Worm (Caenorhabditis elegans) whole organism, late embryonic: ENCODE results near the gene col-83.
A peak's percentile ranks its signal among the peaks of the same experiment; 100 is the strongest.

Experiments used
- C38D4.7 ChIP-seq: fragments of 200-800 bp; sonication (Bioruptor generic); optimal IDR thresholded peaks from 2 replicates; lab custom pipeline; 2018; ENCODE audit warnings: mild to moderate bottlenecking, missing genetic modification characterization, moderate library complexity, missing compliant biosample characterization
- T23F11.4 ChIP-seq: fragments of 200-800 bp; sonication (Bioruptor generic); optimal IDR thresholded peaks from 2 replicates; lab custom pipeline; 2018; ENCODE audit warnings: mild to moderate bottlenecking, missing genetic modification characterization, missing compliant biosample characterization
- ama-1 ChIP-seq: fragments of 150-350 bp; optimal IDR thresholded peaks from 2 replicates; lab custom pipeline; 2014
- ceh-14 ChIP-seq: sonication (generic microtip); optimal IDR thresholded peaks from 2 replicates; lab custom pipeline; 2016; ENCODE audit warnings: missing genotype, missing genetic modification characterization, missing compliant biosample characterization
- ceh-18 ChIP-seq: sonication (generic microtip); optimal IDR thresholded peaks from 2 replicates; lab custom pipeline; 2016; ENCODE audit warnings: missing genetic modification characterization, missing compliant biosample characterization
- ceh-2 ChIP-seq: sonication (generic microtip); optimal IDR thresholded peaks from 2 replicates; lab custom pipeline; 2016; ENCODE audit warnings: missing genotype, missing genetic modification characterization, missing compliant biosample characterization
- ceh-30 ChIP-seq: fragments of 150-350 bp; optimal IDR thresholded peaks from 2 replicates; lab custom pipeline; 2014; ENCODE audit warnings: missing biosample characterization, missing genetic modification characterization
- ceh-45 ChIP-seq: fragments of 200-800 bp; sonication (Bioruptor generic); IDR thresholded peaks from 2 replicates; pipeline ENCODE4 v1.3.6; 2022; ENCODE audit warnings: missing genetic modification reagents, missing genetic modification characterization, missing compliant biosample characterization
- ceh-48 ChIP-seq: sonication (generic microtip); optimal IDR thresholded peaks from 2 replicates; lab custom pipeline; 2016; ENCODE audit warnings: missing genetic modification characterization, inconsistent platforms, missing compliant biosample characterization
- ceh-6 ChIP-seq: fragments of 200-800 bp; sonication (Bioruptor generic); optimal IDR thresholded peaks from 2 replicates; lab custom pipeline; 2018; ENCODE audit warnings: mild to moderate bottlenecking, missing genetic modification characterization, missing compliant biosample characterization
- ceh-9 ChIP-seq: sonication (generic microtip); optimal IDR thresholded peaks from 2 replicates; lab custom pipeline; 2016; ENCODE audit warnings: mild to moderate bottlenecking, missing genetic modification characterization, inconsistent platforms, missing compliant biosample characterization
- dmd-4 ChIP-seq: sonication (generic microtip); optimal IDR thresholded peaks from 2 replicates; lab custom pipeline; 2016; ENCODE audit warnings: borderline replicate concordance, missing genetic modification characterization, missing compliant biosample characterization
- eyg-1 ChIP-seq: sonication (generic microtip); optimal IDR thresholded peaks from 2 replicates; lab custom pipeline; 2016; ENCODE audit warnings: missing genotype, missing genetic modification characterization, missing compliant biosample characterization
- fkh-6 ChIP-seq: sonication (generic microtip); optimal IDR thresholded peaks from 2 replicates; lab custom pipeline; 2016; ENCODE audit warnings: missing genetic modification characterization, missing compliant biosample characterization
- hlh-13 ChIP-seq: fragments of 200-800 bp; sonication (Bioruptor generic); optimal IDR thresholded peaks from 2 replicates; lab custom pipeline; 2018; ENCODE audit warnings: mild to moderate bottlenecking, missing genetic modification characterization, missing compliant biosample characterization
- hlh-30 ChIP-seq: sonication (generic microtip); optimal IDR thresholded peaks from 2 replicates; lab custom pipeline; 2017; ENCODE audit warnings: antibody characterized with exemption, missing genetic modification characterization, missing compliant biosample characterization; ENCODE audit not compliant: insufficient read depth
- hlh-6 ChIP-seq: sonication (generic microtip); optimal IDR thresholded peaks from 2 replicates; lab custom pipeline; 2016; ENCODE audit warnings: missing genotype, missing genetic modification characterization, missing compliant biosample characterization
- hlh-8 ChIP-seq: sonication (generic microtip); optimal IDR thresholded peaks from 2 replicates; lab custom pipeline; 2016; ENCODE audit warnings: missing genotype, missing genetic modification characterization, missing compliant biosample characterization
- lin-11 ChIP-seq: fragments of 200-800 bp; sonication (Bioruptor generic); optimal IDR thresholded peaks from 2 replicates; lab custom pipeline; 2018; ENCODE audit warnings: mild to moderate bottlenecking, missing genetic modification characterization, missing compliant biosample characterization
- mec-3 ChIP-seq: sonication (generic microtip); optimal IDR thresholded peaks from 2 replicates; lab custom pipeline; 2016; ENCODE audit warnings: borderline replicate concordance, missing genetic modification characterization, missing compliant biosample characterization
- nfya-1 ChIP-seq: sonication (generic microtip); optimal IDR thresholded peaks from 2 replicates; lab custom pipeline; 2017; ENCODE audit warnings: missing genetic modification characterization, mild to moderate bottlenecking, missing compliant biosample characterization, antibody characterized with exemption, moderate library complexity
- npax-4 ChIP-seq: sonication (generic microtip); optimal IDR thresholded peaks from 2 replicates; lab custom pipeline; 2016; ENCODE audit warnings: missing genetic modification characterization, missing compliant biosample characterization
- odd-2 ChIP-seq: sonication (generic microtip); optimal IDR thresholded peaks from 2 replicates; lab custom pipeline; 2017; ENCODE audit warnings: antibody characterized with exemption, mild to moderate bottlenecking, missing genetic modification characterization, missing compliant biosample characterization
- pat-9 ChIP-seq: fragments of 200-800 bp; sonication (Bioruptor generic); optimal IDR thresholded peaks from 2 replicates; lab custom pipeline; 2018; ENCODE audit warnings: mild to moderate bottlenecking, missing genetic modification characterization, moderate library complexity, missing compliant biosample characterization
- pax-1 ChIP-seq: fragments of 150-350 bp; optimal IDR thresholded peaks from 2 replicates; lab custom pipeline; 2014; ENCODE audit warnings: missing biosample characterization, missing genetic modification characterization
- pha-2 ChIP-seq: sonication (generic microtip); optimal IDR thresholded peaks from 2 replicates; lab custom pipeline; 2017; ENCODE audit warnings: mild to moderate bottlenecking, missing genetic modification characterization, missing compliant biosample characterization
- pha-4 ChIP-seq: fragments of 150-350 bp; optimal IDR thresholded peaks from 2 replicates; lab custom pipeline; 2018; ENCODE audit warnings: missing biosample characterization, missing genetic modification reagents, missing genetic modification characterization
- pqm-1 ChIP-seq: sonication (generic microtip); optimal IDR thresholded peaks from 2 replicates; lab custom pipeline; 2016; ENCODE audit warnings: missing genetic modification characterization, missing compliant biosample characterization
- pros-1 ChIP-seq: fragments of 150-350 bp; optimal IDR thresholded peaks from 2 replicates; lab custom pipeline; 2014; ENCODE audit warnings: missing biosample characterization, missing genetic modification reagents, missing genetic modification characterization
- sox-4 ChIP-seq: sonication (generic microtip); optimal IDR thresholded peaks from 2 replicates; lab custom pipeline; 2017; ENCODE audit warnings: mild to moderate bottlenecking, missing genetic modification characterization, inconsistent platforms, missing compliant biosample characterization
- tbx-7 ChIP-seq: sonication (generic microtip); optimal IDR thresholded peaks from 2 replicates; lab custom pipeline; 2016; ENCODE audit warnings: missing genotype, missing genetic modification characterization, missing compliant biosample characterization
- ttx-3 ChIP-seq: sonication (generic microtip); optimal IDR thresholded peaks from 2 replicates; lab custom pipeline; 2016; ENCODE audit warnings: missing genetic modification reagents, missing genetic modification characterization, missing compliant biosample characterization
- unc-42 ChIP-seq: sonication (generic microtip); optimal IDR thresholded peaks from 2 replicates; lab custom pipeline; 2016; ENCODE audit warnings: missing genotype, missing genetic modification characterization, missing compliant biosample characterization
- unc-55 ChIP-seq: sonication (generic microtip); optimal IDR thresholded peaks from 2 replicates; lab custom pipeline; 2017; ENCODE audit warnings: missing biosample characterization, missing genetic modification reagents, missing genetic modification characterization
- unc-86 ChIP-seq: sonication (generic microtip); optimal IDR thresholded peaks from 2 replicates; lab custom pipeline; 2016; ENCODE audit warnings: missing genetic modification characterization, missing compliant biosample characterization
- zip-5 ChIP-seq: sonication (generic microtip); optimal IDR thresholded peaks from 2 replicates; lab custom pipeline; 2016; ENCODE audit warnings: missing genetic modification characterization, missing compliant biosample characterization
- ztf-16 ChIP-seq: sonication (generic microtip); optimal IDR thresholded peaks from 2 replicates; lab custom pipeline; 2017; ENCODE audit warnings: missing genetic modification characterization, missing compliant biosample characterization

col-83 gene

ce11 chrII:11057256-11057655 lies 11.5 kb upstream of the col-83 start:
- TF ChIP-seq pat-9 (tag; lab: Kevin White, UChicago) = no peak
- TF ChIP-seq unc-86 (tag; lab: Kevin White, UChicago) = no peak
- TF ChIP-seq hlh-30 = no peak
- no peak for TF ChIP-seq ceh-45 (GFP tag; lab: Robert Waterston, UW)

ce11 chrII:11055223-11055622 lies 9.5 kb upstream of the col-83 start, which contains the start of gene F45E10.2:
F45E10.2 (minus strand) TSS chrII:11055323.
- TF ChIP-seq ceh-6 = no peak
- no peak for TF ChIP-seq ceh-48 (tag; lab: Kevin White, UChicago)
- no peak for TF ChIP-seq pha-2
- TF ChIP-seq ceh-18 (tag; lab: Kevin White, UChicago) = no peak
- TF ChIP-seq ztf-16 = no peak
- TF ChIP-seq T23F11.4 = no peak
- TF ChIP-seq npax-4 (tag; lab: Kevin White, UChicago) = no peak
- no peak for TF ChIP-seq nfya-1 (tag; lab: Kevin White, UChicago)
- no peak for TF ChIP-seq C38D4.7 (GFP tag; lab: Kevin White, UChicago)
- no peak for TF ChIP-seq ceh-30
- TF ChIP-seq hlh-6 = no peak
- TF ChIP-seq pros-1 (tag; lab: Kevin White, UChicago) = no peak
- no peak for TF ChIP-seq pat-9 (tag; lab: Kevin White, UChicago)
- TF ChIP-seq ama-1 (lab: Kevin White, UChicago) = no peak
- TF ChIP-seq ceh-9 (tag; lab: Kevin White, UChicago) = no peak
- no peak for TF ChIP-seq hlh-13 (GFP tag; lab: Kevin White, UChicago)

ce11 chrII:11052526-11052925 lies 6.8 kb upstream of the col-83 start:
- TF ChIP-seq lin-11 (no peak), fkh-6 (tag; lab: Kevin White, UChicago) (no peak), sox-4 (tag; lab: Kevin White, UChicago) (no peak)

- TF ChIP-seq ceh-14 (tag; lab: Kevin White, UChicago) = no peak
- no peak for TF ChIP-seq dmd-4 (tag; lab: Kevin White, UChicago)
- no peak for TF ChIP-seq unc-55 (GFP tag; lab: Kevin White, UChicago)
- no peak for TF ChIP-seq npax-4 (tag; lab: Kevin White, UChicago)
- no peak for TF ChIP-seq lin-11
- no peak for TF ChIP-seq sox-4 (tag; lab: Kevin White, UChicago)
- no peak for TF ChIP-seq ceh-2
- TF ChIP-seq tbx-7 = no peak
- TF ChIP-seq pha-2 = no peak
- TF ChIP-seq nfya-1 (tag; lab: Kevin White, UChicago) = no peak
- no peak for TF ChIP-seq hlh-8 (tag; lab: Kevin White, UChicago)
- TF ChIP-seq ttx-3 (tag; lab: Kevin White, UChicago) = no peak
- TF ChIP-seq ceh-18 (tag; lab: Kevin White, UChicago) = no peak
- TF ChIP-seq zip-5 (tag; lab: Kevin White, UChicago) = no peak
- TF ChIP-seq pqm-1 (tag; lab: Kevin White, UChicago) = no peak
- no peak for TF ChIP-seq mec-3 (tag; lab: Kevin White, UChicago)
- TF ChIP-seq odd-2 (tag; lab: Kevin White, UChicago) = no peak
- TF ChIP-seq pha-4 (tag; lab: Kevin White, UChicago) = no peak
- TF ChIP-seq, all 69 proteins: peak for 0
Measured at ce11 chrII:11050678-11051077, 4.9 kb upstream of the col-83 start.

ce11 chrII:11049876-11050275 lies 4.1 kb upstream of the col-83 start, which contains the start of the genes sdhd-1 and ilkp-1:
sdhd-1 (minus strand) TSS chrII:11049913.
ilkp-1 (plus strand) TSS chrII:11050255.
- TF ChIP-seq ceh-48 (tag; lab: Kevin White, UChicago) = peak; percentile 25
- no peak for TF ChIP-seq tbx-7
- no peak for TF ChIP-seq eyg-1 (tag; lab: Kevin White, UChicago)
- peak; percentile 73 for TF ChIP-seq unc-42 (tag; lab: Kevin White, UChicago)
- TF ChIP-seq nfya-1 (tag; lab: Kevin White, UChicago) = peak; percentile 0
- TF ChIP-seq pax-1 (tag; lab: Kevin White, UChicago) = no peak
